Worm (Caenorhabditis elegans) whole organism, L4 larva: ENCODE results near the gene syx-2.

Experiments
- D1046.2 ChIP-seq: fragments of 200-800 bp; sonication (Bioruptor generic); IDR thresholded peaks from 2 replicates; pipeline ENCODE4 v1.3.6; 2022; ENCODE audit warnings: missing genetic modification characterization, missing compliant biosample characterization
- F26F4.8 ChIP-seq: fragments of 200-800 bp; sonication (Bioruptor generic); conservative IDR thresholded peaks from 2 replicates; pipeline ENCODE4 v1.3.6; 2022; ENCODE audit warnings: missing genetic modification characterization, missing compliant biosample characterization
- F37D6.2 ChIP-seq: sonication (generic microtip); optimal IDR thresholded peaks from 2 replicates; lab custom pipeline; 2016; ENCODE audit warnings: mild to moderate bottlenecking, missing genetic modification characterization, missing compliant biosample characterization
- T26A8.4 ChIP-seq: fragments of 200-800 bp; sonication (Bioruptor generic); IDR thresholded peaks from 2 replicates; pipeline ENCODE4 v1.3.6; 2022; ENCODE audit warnings: missing genetic modification characterization, missing compliant biosample characterization
- ZK337.2 ChIP-seq: fragments of 200-800 bp; sonication (Bioruptor generic); IDR thresholded peaks from 2 replicates; pipeline ENCODE4 v1.3.6; 2022; ENCODE audit warnings: missing genetic modification reagents, missing genetic modification characterization, missing compliant biosample characterization
- ZK546.5 ChIP-seq, 2 experiments: sonication (generic microtip); optimal IDR thresholded peaks; 2 replicates each; lab custom pipeline; 2017; ENCODE audit warnings: missing biosample characterization in 2 of 2, missing genetic modification characterization in 2 of 2
- aha-1 ChIP-seq: fragments of 150-350 bp; peaks from one replicate; lab custom pipeline; 2014; ENCODE audit warnings: missing biosample characterization, missing genetic modification characterization
- arid-1 ChIP-seq: fragments of 200-800 bp; sonication (Bioruptor generic); conservative IDR thresholded peaks from 2 replicates; pipeline ENCODE4 v1.3.6; 2022; ENCODE audit warnings: missing genetic modification reagents, missing genetic modification characterization, missing compliant biosample characterization
- ceh-20 ChIP-seq: fragments of 200-800 bp; sonication (Bioruptor generic); IDR thresholded peaks from 2 replicates; pipeline ENCODE4 v1.3.6; 2022; ENCODE audit warnings: missing genetic modification reagents, missing genetic modification characterization, missing compliant biosample characterization
- ceh-28 ChIP-seq: fragments of 150-350 bp; optimal IDR thresholded peaks from 2 replicates; lab custom pipeline; 2014; ENCODE audit warnings: missing biosample characterization, missing genetic modification reagents, missing genetic modification characterization
- ces-1 ChIP-seq: fragments of 150-350 bp; sonication (generic microtip); optimal IDR thresholded peaks from 4 replicates; lab custom pipeline; 2014; ENCODE audit warnings: missing biosample characterization, missing genetic modification reagents, missing genetic modification characterization
- daf-19 ChIP-seq: fragments of 200-800 bp; sonication (Bioruptor generic); conservative IDR thresholded peaks from 2 replicates; pipeline ENCODE4 v1.3.6; 2022; ENCODE audit warnings: missing genetic modification characterization, missing compliant biosample characterization
- dmd-6 ChIP-seq: fragments of 200-800 bp; sonication (Bioruptor generic); IDR thresholded peaks from 2 replicates; pipeline ENCODE4 v1.3.6; 2022; ENCODE audit warnings: missing genetic modification reagents, missing genetic modification characterization, missing compliant biosample characterization
- dve-1 ChIP-seq: sonication (generic microtip); optimal IDR thresholded peaks from 2 replicates; lab custom pipeline; 2017; ENCODE audit warnings: antibody characterized with exemption, mild to moderate bottlenecking, missing genetic modification characterization, missing compliant biosample characterization; ENCODE audit not compliant: insufficient read depth
- egl-43 ChIP-seq: fragments of 200-800 bp; sonication (Bioruptor generic); IDR thresholded peaks from 2 replicates; pipeline ENCODE4 v1.3.6; 2022; ENCODE audit warnings: missing genetic modification reagents, missing genetic modification characterization, missing compliant biosample characterization
- hlh-11 ChIP-seq: fragments of 200-800 bp; sonication (Bioruptor generic); optimal IDR thresholded peaks from 2 replicates; lab custom pipeline; 2018; ENCODE audit warnings: mild to moderate bottlenecking, missing genetic modification characterization, missing compliant biosample characterization
- hlh-30 ChIP-seq: sonication (generic microtip); optimal IDR thresholded peaks from 2 replicates; lab custom pipeline; 2017; ENCODE audit warnings: antibody characterized with exemption, mild to moderate bottlenecking, missing genetic modification characterization, missing compliant biosample characterization; ENCODE audit not compliant: insufficient read depth
- hmg-1.1 ChIP-seq: fragments of 200-800 bp; sonication (Bioruptor generic); IDR thresholded peaks from 2 replicates; pipeline ENCODE4 v1.3.6; 2022; ENCODE audit warnings: missing genetic modification reagents, missing genetic modification characterization, missing compliant biosample characterization
- jun-1 ChIP-seq: fragments of 150-350 bp; optimal IDR thresholded peaks from 2 replicates; lab custom pipeline; 2014; ENCODE audit warnings: missing biosample characterization, missing genetic modification reagents, missing genetic modification characterization
- lin-1 ChIP-seq: fragments of 200-800 bp; sonication (Bioruptor generic); IDR thresholded peaks from 2 replicates; pipeline ENCODE4 v1.3.6; 2022; ENCODE audit warnings: missing genetic modification reagents, missing genetic modification characterization, missing compliant biosample characterization
- lin-29 ChIP-seq: fragments of 200-800 bp; sonication (Bioruptor generic); IDR thresholded peaks from 2 replicates; pipeline ENCODE4 v1.3.6; 2022; ENCODE audit warnings: missing genetic modification reagents, missing genetic modification characterization, missing compliant biosample characterization
- lin-38 ChIP-seq: fragments of 200-800 bp; sonication (Bioruptor generic); IDR thresholded peaks from 2 replicates; pipeline ENCODE4 v1.3.6; 2022; ENCODE audit warnings: missing genetic modification reagents, missing genetic modification characterization, missing compliant biosample characterization
- lir-3 ChIP-seq: sonication (generic microtip); optimal IDR thresholded peaks from 2 replicates; lab custom pipeline; 2016; ENCODE audit warnings: mild to moderate bottlenecking, missing genetic modification characterization, missing compliant biosample characterization
- lsy-2 ChIP-seq, 2 experiments: fragments of 150-350 bp in 1 of 2; sonication (generic microtip) in 1 of 2; optimal IDR thresholded peaks; 2 replicates each; lab custom pipeline; 2014 to 2017; ENCODE audit warnings: missing biosample characterization in 2 of 2, missing genetic modification characterization in 2 of 2
- mdl-1 ChIP-seq, 2 experiments: fragments of 150-350 bp in 1 of 2; sonication (generic microtip) in 1 of 2; optimal IDR thresholded peaks; 2 replicates each; lab custom pipeline; 2014 to 2017; ENCODE audit warnings: missing biosample characterization in 2 of 2, missing genetic modification characterization in 2 of 2
- mep-1 ChIP-seq: fragments of 150-350 bp; sonication (generic microtip); optimal IDR thresholded peaks from 3 replicates; lab custom pipeline; 2014; ENCODE audit warnings: missing biosample characterization, missing genetic modification characterization
- mes-2 ChIP-seq: sonication (generic microtip); optimal IDR thresholded peaks from 2 replicates; lab custom pipeline; 2016; ENCODE audit warnings: missing genotype, mild to moderate bottlenecking, missing genetic modification characterization, missing compliant biosample characterization; ENCODE audit not compliant: poor library complexity, severe bottlenecking
- nhr-10 ChIP-seq: fragments of 150-350 bp; optimal IDR thresholded peaks from 2 replicates; lab custom pipeline; 2014; ENCODE audit warnings: missing biosample characterization, missing genetic modification characterization
- nhr-102 ChIP-seq: sonication (generic microtip); optimal IDR thresholded peaks from 2 replicates; lab custom pipeline; 2016; ENCODE audit warnings: mild to moderate bottlenecking, missing genetic modification characterization, moderate library complexity, missing compliant biosample characterization
- nhr-25 ChIP-seq: sonication (generic microtip); optimal IDR thresholded peaks from 2 replicates; lab custom pipeline; 2017; ENCODE audit warnings: missing genetic modification characterization, mild to moderate bottlenecking, missing compliant biosample characterization, antibody characterized with exemption, moderate library complexity, borderline replicate concordance; ENCODE audit not compliant: insufficient read depth
- nhr-28 ChIP-seq: fragments of 150-350 bp; optimal IDR thresholded peaks from 2 replicates; lab custom pipeline; 2014; ENCODE audit warnings: missing biosample characterization, missing genetic modification characterization
- nhr-42 ChIP-seq: fragments of 200-800 bp; sonication (Bioruptor generic); IDR thresholded peaks from 2 replicates; pipeline ENCODE4 v1.3.6; 2022; ENCODE audit warnings: missing genetic modification characterization, missing compliant biosample characterization
- php-3 ChIP-seq: fragments of 200-800 bp; sonication (Bioruptor generic); IDR thresholded peaks from 2 replicates; pipeline ENCODE4 v1.3.6; 2022; ENCODE audit warnings: missing genetic modification reagents, missing genetic modification characterization, missing compliant biosample characterization
- rbr-2 ChIP-seq: sonication (generic microtip); optimal IDR thresholded peaks from 2 replicates; lab custom pipeline; 2016; ENCODE audit warnings: missing genotype, missing genetic modification characterization, missing compliant biosample characterization
- set-16 ChIP-seq: fragments of 200-800 bp; sonication (Bioruptor generic); IDR thresholded peaks from 2 replicates; pipeline ENCODE4 v1.3.6; 2022; ENCODE audit warnings: missing genetic modification reagents, missing genetic modification characterization, missing compliant biosample characterization
- skn-1 ChIP-seq: fragments of 150-350 bp; optimal IDR thresholded peaks from 2 replicates; lab custom pipeline; 2014; ENCODE audit warnings: missing biosample characterization, missing genetic modification characterization
- spr-1 ChIP-seq: sonication (generic microtip); optimal IDR thresholded peaks from 2 replicates; lab custom pipeline; 2016; ENCODE audit warnings: mild to moderate bottlenecking, missing genetic modification characterization, missing compliant biosample characterization
- spr-3 ChIP-seq: fragments of 200-800 bp; sonication (Bioruptor generic); optimal IDR thresholded peaks from 2 replicates; lab custom pipeline; 2018; ENCODE audit warnings: mild to moderate bottlenecking, missing genetic modification characterization, missing compliant biosample characterization
- tra-1 ChIP-seq: fragments of 200-800 bp; sonication (Bioruptor generic); IDR thresholded peaks from 2 replicates; pipeline ENCODE4 v1.3.6; 2022; ENCODE audit warnings: missing genetic modification reagents, missing genetic modification characterization, missing compliant biosample characterization
- unc-62 ChIP-seq, 3 experiments: fragments of 150-350 bp in 1 of 3; sonication (generic microtip); optimal IDR thresholded peaks in 2 of 3; peaks in 1 of 3; 1 replicate in 1 of 3; 2 replicates in 2 of 3; lab custom pipeline; 2014 to 2017; ENCODE audit warnings: missing biosample characterization in 3 of 3, missing genetic modification characterization in 3 of 3, missing genetic modification reagents in 3 of 3, missing genotype in 1 of 3
- zfp-3 ChIP-seq: fragments of 200-800 bp; sonication (Bioruptor generic); conservative IDR thresholded peaks from 2 replicates; pipeline ENCODE4 v1.3.6; 2022; ENCODE audit warnings: missing genetic modification reagents, missing genetic modification characterization, missing compliant biosample characterization
- zip-11 ChIP-seq: fragments of 200-800 bp; sonication (Bioruptor generic); IDR thresholded peaks from 2 replicates; pipeline ENCODE4 v1.3.6; 2022; ENCODE audit warnings: missing genetic modification characterization, missing compliant biosample characterization

Gene syx-2

ce11 chrX:13948167-13948566 is 11.8 kb upstream of the syx-2 start:
- TF ChIP-seq egl-43 (GFP tag; lab: Robert Waterston, UW): peak; percentile 65
- no peak for TF ChIP-seq nhr-25
- 0 out of 2 replicates have a peak, but pooled peaks have one; percentile 34 for TF ChIP-seq php-3
- peak; percentile 14 for TF ChIP-seq mes-2 (tag; lab: Kevin White, UChicago)
- peak; percentile 47; the same call in 1 of the 2 replicates for TF ChIP-seq hmg-1.1
- no peak for TF ChIP-seq lir-3 (tag; lab: Kevin White, UChicago)
- peak in 1 of 2 experiments; percentile 72 for TF ChIP-seq unc-62 (GFP tag; optimal IDR thresholded peaks at IDR 0.05 in 1 of 2; lab: Kevin White, UChicago)
- no peak for TF ChIP-seq unc-62 (tag; optimal IDR thresholded peaks at IDR 0.05; lab: Kevin White, UChicago)

ce11 chrX:13948810-13949209 is 11.1 kb upstream of the syx-2 start, which contains the start of gene alg-1:
TSS of gene alg-1 (plus strand) at chrX:13949110.
- TF ChIP-seq unc-62 (GFP tag; optimal IDR thresholded peaks at IDR 0.05 in 1 of 2; lab: Kevin White, UChicago): no peak
- no peak for TF ChIP-seq unc-62 (tag; optimal IDR thresholded peaks at IDR 0.05; lab: Kevin White, UChicago)
- no peak for TF ChIP-seq php-3
- TF ChIP-seq rbr-2: no peak
- TF ChIP-seq ZK337.2: no peak
- no peak for TF ChIP-seq spr-3 (GFP tag; lab: Kevin White, UChicago)
- no peak for TF ChIP-seq F37D6.2 (tag; lab: Kevin White, UChicago)
- TF ChIP-seq zip-11: no peak
- no peak for TF ChIP-seq daf-19 (GFP tag; lab: Robert Waterston, UW)
- TF ChIP-seq lin-1 (GFP tag; lab: Robert Waterston, UW): no peak
- TF ChIP-seq mep-1: no peak
- TF ChIP-seq tra-1 (GFP tag; lab: Robert Waterston, UW): no peak
- no peak for TF ChIP-seq F26F4.8
- no peak for TF ChIP-seq ces-1 (GFP tag; lab: Kevin White, UChicago)
- TF ChIP-seq nhr-25: no peak
- no peak for TF ChIP-seq arid-1 (GFP tag; lab: Robert Waterston, UW)
- no peak for TF ChIP-seq spr-1 (tag; lab: Kevin White, UChicago)
- no peak for TF ChIP-seq ceh-20
- TF ChIP-seq lin-38 (GFP tag; lab: Robert Waterston, UW): no peak
- no peak for TF ChIP-seq zfp-3 (GFP tag; lab: Robert Waterston, UW)

- TF ChIP-seq rbr-2 (peak; percentile 33), mes-2 (tag; lab: Kevin White, UChicago) (peak; percentile 50), unc-62 (GFP tag; optimal IDR thresholded peaks at IDR 0.05 in 1 of 2; lab: Kevin White, UChicago) (peak in 1 of 2 experiments; percentile 72), unc-62 (tag; optimal IDR thresholded peaks at IDR 0.05; lab: Kevin White, UChicago) (no peak), daf-19 (GFP tag; lab: Robert Waterston, UW) (no peak), D1046.2 (0 out of 2 replicates have a peak, but pooled peaks have one; percentile 55), zfp-3 (GFP tag; lab: Robert Waterston, UW) (no peak), zip-11 (no peak), skn-1 (no peak), mep-1 (peak; percentile 72), spr-1 (tag; lab: Kevin White, UChicago) (peak; percentile 23), hlh-11 (tag; lab: Kevin White, UChicago) (peak; percentile 81), lin-29 (GFP tag; lab: Robert Waterston, UW) (0 out of 2 replicates have a peak, but pooled peaks have one; percentile 33), dmd-6 (GFP tag; lab: Robert Waterston, UW) (peak; percentile 60), ZK337.2 (no peak), T26A8.4 (GFP tag; lab: Robert Waterston, UW) (no peak), nhr-25 (peak; percentile 50), nhr-42 (GFP tag; lab: Robert Waterston, UW) (no peak), lin-38 (GFP tag; lab: Robert Waterston, UW) (0 out of 2 replicates have a peak, but pooled peaks have one; percentile 21), egl-43 (GFP tag; lab: Robert Waterston, UW) (peak; percentile 47; the same call in 1 of the 2 replicates), lsy-2 (tag; optimal IDR thresholded peaks at IDR 0.05; lab: Kevin White, UChicago) (peak in 1 of 2 experiments; percentile 21), jun-1 (tag; lab: Kevin White, UChicago) (peak; percentile 55), mdl-1 (tag; optimal IDR thresholded peaks at IDR 0.05; lab: Kevin White, UChicago) (peak in 1 of 2 experiments; percentile 36), nhr-28 (tag; lab: Kevin White, UChicago) (peak; percentile 56), hmg-1.1 (peak; percentile 57), aha-1 (tag; lab: Kevin White, UChicago) (peak; percentile 94), nhr-10 (tag; lab: Kevin White, UChicago) (peak; percentile 14), php-3 (peak; percentile 49; the same call in 1 of the 2 replicates), dve-1 (tag; lab: Kevin White, UChicago) (peak; percentile 64), set-16 (peak; percentile 38), ceh-28 (tag; lab: Kevin White, UChicago) (peak; percentile 51), nhr-102 (peak; percentile 41), hlh-30 (peak; percentile 50), ZK546.5 (tag; optimal IDR thresholded peaks at IDR 0.05; lab: Kevin White, UChicago) (no peak)
Measured at ce11 chrX:13950620-13951152, 9.3 kb upstream of the syx-2 start.
